Fruit fly (Drosophila melanogaster) whole organism, embryonic: Measurements from ENCODE around the gene dyw.

Experiments used
- Atf3 ChIP-seq: fragments of 200-800 bp; sonication (Bioruptor generic); optimal IDR thresholded peaks from 3 replicates; lab custom pipeline; 2016; ENCODE audit warnings: missing biosample characterization, missing genetic modification characterization
- B-H1 ChIP-seq: fragments of 200-800 bp; sonication (Bioruptor generic); IDR thresholded peaks from 3 replicates; pipeline ENCODE4 v1.3.6; 2022; ENCODE audit warnings: missing biosample characterization, missing genetic modification characterization
- Blimp-1 ChIP-seq: fragments of 200-800 bp; sonication (Bioruptor generic); optimal IDR thresholded peaks from 3 replicates; lab custom pipeline; 2018; ENCODE audit warnings: missing biosample characterization, missing genetic modification characterization, mild to moderate bottlenecking, moderate library complexity, missing genetic modification reagents
- CG10543 ChIP-seq: fragments of 200-800 bp; sonication (Bioruptor generic); optimal IDR thresholded peaks from 3 replicates; lab custom pipeline; 2017; ENCODE audit warnings: missing biosample characterization, mild to moderate bottlenecking, missing genetic modification characterization, moderate library complexity
- CG11456 ChIP-seq: fragments of 200-800 bp; sonication (Bioruptor generic); IDR thresholded peaks from 3 replicates; pipeline ENCODE4 v1.3.6; 2022; ENCODE audit warnings: missing biosample characterization, missing genetic modification characterization
- CG11504 ChIP-seq: fragments of 200-800 bp; sonication (Bioruptor generic); optimal IDR thresholded peaks from 3 replicates; lab custom pipeline; 2019; ENCODE audit warnings: missing biosample characterization, mild to moderate bottlenecking, missing genetic modification characterization, moderate library complexity
- CG12769 ChIP-seq: fragments of 200-800 bp; sonication (Bioruptor generic); optimal IDR thresholded peaks from 2 replicates; lab custom pipeline; 2019; ENCODE audit warnings: missing biosample characterization, mild to moderate bottlenecking, missing genetic modification characterization, moderate library complexity
- CG13296 ChIP-seq: fragments of 200-800 bp; sonication (Bioruptor generic); optimal IDR thresholded peaks from 3 replicates; lab custom pipeline; 2018; ENCODE audit warnings: missing biosample characterization, mild to moderate bottlenecking, missing genetic modification characterization
- CG13424 ChIP-seq: fragments of 200-800 bp; sonication (Bioruptor generic); optimal IDR thresholded peaks from 2 replicates; lab custom pipeline; 2019; ENCODE audit warnings: missing biosample characterization, mild to moderate bottlenecking, missing genetic modification characterization, moderate library complexity
- CG15479 ChIP-seq: fragments of 200-800 bp; sonication (Bioruptor generic); optimal IDR thresholded peaks from 3 replicates; lab custom pipeline; 2019; ENCODE audit warnings: missing biosample characterization, mild to moderate bottlenecking, missing genetic modification characterization, moderate library complexity
- CG15601 ChIP-seq: fragments of 200-800 bp; sonication (Bioruptor generic); optimal IDR thresholded peaks from 3 replicates; lab custom pipeline; 2019; ENCODE audit warnings: missing biosample characterization, mild to moderate bottlenecking, missing genetic modification characterization, moderate library complexity
- CG16779 ChIP-seq: fragments of 200-800 bp; sonication (Bioruptor generic); IDR thresholded peaks from 2 replicates; pipeline ENCODE4 v1.3.6; 2022; ENCODE audit warnings: missing biosample characterization, missing genetic modification characterization
- CG17359 ChIP-seq: fragments of 200-800 bp; sonication (Bioruptor generic); optimal IDR thresholded peaks from 3 replicates; lab custom pipeline; 2018; ENCODE audit warnings: missing biosample characterization, mild to moderate bottlenecking, missing genetic modification characterization, moderate library complexity
- CG17385 ChIP-seq: fragments of 200-800 bp; sonication (Bioruptor generic); optimal IDR thresholded peaks from 3 replicates; lab custom pipeline; 2018; ENCODE audit warnings: missing biosample characterization, mild to moderate bottlenecking, missing genetic modification characterization
- CG17829 ChIP-seq: fragments of 200-800 bp; optimal IDR thresholded peaks from 2 replicates; lab custom pipeline; 2019; ENCODE audit warnings: missing biosample characterization, mild to moderate bottlenecking, missing genetic modification characterization, moderate library complexity
- CG17912 ChIP-seq: fragments of 200-800 bp; sonication (Bioruptor generic); optimal IDR thresholded peaks from 2 replicates; lab custom pipeline; 2018; ENCODE audit warnings: missing biosample characterization, mild to moderate bottlenecking, missing genetic modification characterization
- CG31365 ChIP-seq: fragments of 200-800 bp; sonication (Bioruptor generic); optimal IDR thresholded peaks from 2 replicates; lab custom pipeline; 2018; ENCODE audit warnings: missing biosample characterization, mild to moderate bottlenecking, missing genetic modification characterization
- CG31388 ChIP-seq: fragments of 200-800 bp; sonication (Bioruptor generic); optimal IDR thresholded peaks from 2 replicates; lab custom pipeline; 2016; ENCODE audit warnings: missing biosample characterization, missing genetic modification characterization
- CG33557 ChIP-seq: fragments of 200-800 bp; sonication (Bioruptor generic); optimal IDR thresholded peaks from 2 replicates; lab custom pipeline; 2019; ENCODE audit warnings: missing biosample characterization, mild to moderate bottlenecking, missing genetic modification characterization, moderate library complexity
- CG3407 ChIP-seq: fragments of 200-800 bp; sonication (Bioruptor generic); optimal IDR thresholded peaks from 2 replicates; lab custom pipeline; 2018; ENCODE audit warnings: missing biosample characterization, mild to moderate bottlenecking, missing genetic modification characterization
- CG3838 ChIP-seq: fragments of 200-800 bp; sonication (Bioruptor generic); optimal IDR thresholded peaks from 3 replicates; lab custom pipeline; 2016; ENCODE audit warnings: missing biosample characterization, missing genetic modification characterization
- CG4707 ChIP-seq: fragments of 200-800 bp; sonication (Bioruptor generic); optimal IDR thresholded peaks from 2 replicates; lab custom pipeline; 2018; ENCODE audit warnings: missing biosample characterization, mild to moderate bottlenecking, missing genetic modification characterization, moderate library complexity
- CG5180 ChIP-seq: fragments of 200-800 bp; sonication (Bioruptor generic); optimal IDR thresholded peaks from 3 replicates; lab custom pipeline; 2017; ENCODE audit warnings: missing biosample characterization, missing genetic modification characterization, mild to moderate bottlenecking, moderate library complexity, missing genetic modification reagents
- CG6854 ChIP-seq: fragments of 200-800 bp; sonication (Bioruptor generic); optimal IDR thresholded peaks from 3 replicates; lab custom pipeline; 2017; ENCODE audit warnings: missing biosample characterization, mild to moderate bottlenecking, missing genetic modification characterization
- CTCF ChIP-seq: fragments of 200-800 bp; sonication (Bioruptor generic); optimal IDR thresholded peaks from 2 replicates; lab custom pipeline; 2017; ENCODE audit warnings: missing biosample characterization, mild to moderate bottlenecking, missing genetic modification characterization, moderate library complexity
- D19A ChIP-seq: fragments of 200-800 bp; optimal IDR thresholded peaks from 3 replicates; lab custom pipeline; 2019; ENCODE audit warnings: missing biosample characterization, mild to moderate bottlenecking, missing genetic modification characterization, moderate library complexity
- Eip74EF ChIP-seq, 2 experiments: fragments of 200-800 bp in 1 of 2; fragments of >200 bp in 1 of 2; sonication (Bioruptor generic) in 1 of 2; optimal IDR thresholded peaks; 2 replicates each; lab custom pipeline; 2017 to 2019; ENCODE audit warnings: missing biosample characterization in 2 of 2, missing genetic modification characterization in 2 of 2, mild to moderate bottlenecking in 1 of 2, moderate library complexity in 1 of 2
- Fer2 ChIP-seq: fragments of 200-800 bp; sonication (Bioruptor generic); optimal IDR thresholded peaks from 2 replicates; lab custom pipeline; 2018; ENCODE audit warnings: missing biosample characterization, mild to moderate bottlenecking, missing genetic modification characterization, moderate library complexity
- H2.0 ChIP-seq: fragments of 200-800 bp; sonication (Bioruptor generic); IDR thresholded peaks from 2 replicates; pipeline ENCODE4 v1.3.6; 2022; ENCODE audit warnings: missing biosample characterization, missing genetic modification characterization
- HmgD ChIP-seq: fragments of 200-800 bp; sonication (Bioruptor generic); optimal IDR thresholded peaks from 3 replicates; lab custom pipeline; 2016; ENCODE audit warnings: missing biosample characterization, missing genetic modification characterization
- HmgZ ChIP-seq: fragments of 200-800 bp; sonication (Bioruptor generic); optimal IDR thresholded peaks from 2 replicates; lab custom pipeline; 2018; ENCODE audit warnings: missing biosample characterization, mild to moderate bottlenecking, missing genetic modification characterization
- Lpt ChIP-seq: fragments of >200 bp; optimal IDR thresholded peaks from 2 replicates; lab custom pipeline; 2018; ENCODE audit warnings: missing biosample characterization, missing genetic modification characterization
- Med ChIP-seq: fragments of 200-800 bp; sonication (Bioruptor generic); peaks from one replicate; lab custom pipeline; 2016; ENCODE audit warnings: missing biosample characterization, missing genetic modification characterization, mild to moderate bottlenecking, inconsistent platforms, moderate library complexity
- Pdp1 ChIP-seq, 2 experiments: fragments of 200-800 bp; sonication (Bioruptor generic); optimal IDR thresholded peaks; 3 replicates each; lab custom pipeline; 2016; ENCODE audit warnings: missing biosample characterization in 2 of 2, missing genetic modification characterization in 2 of 2, mild to moderate bottlenecking in 1 of 2, moderate library complexity in 1 of 2
- Rfx ChIP-seq: fragments of 200-800 bp; sonication (Bioruptor generic); IDR thresholded peaks from 2 replicates; pipeline ENCODE4 v1.3.6; 2022; ENCODE audit warnings: missing biosample characterization, missing genetic modification characterization
- Sox100B ChIP-seq: fragments of 200-800 bp; sonication (Bioruptor generic); optimal IDR thresholded peaks from 3 replicates; lab custom pipeline; 2018; ENCODE audit warnings: missing biosample characterization, mild to moderate bottlenecking, missing genetic modification characterization
- Sry-β ChIP-seq: fragments of 200-800 bp; sonication (Bioruptor generic); optimal IDR thresholded peaks from 2 replicates; lab custom pipeline; 2018; ENCODE audit warnings: missing biosample characterization, mild to moderate bottlenecking, missing genetic modification characterization, moderate library complexity
- cad ChIP-seq: fragments of >200 bp; optimal IDR thresholded peaks from 2 replicates; lab custom pipeline; 2017; ENCODE audit warnings: missing biosample characterization, missing genetic modification characterization
- cwo ChIP-seq: fragments of 200-800 bp; sonication (Bioruptor generic); optimal IDR thresholded peaks from 3 replicates; lab custom pipeline; 2017; ENCODE audit warnings: missing biosample characterization, missing genetic modification characterization, mild to moderate bottlenecking, moderate library complexity, missing genetic modification reagents
- danr ChIP-seq: fragments of 200-800 bp; sonication (Bioruptor generic); IDR thresholded peaks from 2 replicates; pipeline ENCODE4 v1.3.6; 2022; ENCODE audit warnings: missing biosample characterization, missing genetic modification characterization
- disco-r ChIP-seq: fragments of 200-800 bp; sonication (Bioruptor generic); optimal IDR thresholded peaks from 2 replicates; lab custom pipeline; 2016; ENCODE audit warnings: missing biosample characterization, missing genetic modification characterization
- dmrt11E ChIP-seq: fragments of 200-800 bp; sonication (Bioruptor generic); optimal IDR thresholded peaks from 3 replicates; lab custom pipeline; 2018; ENCODE audit warnings: missing biosample characterization, mild to moderate bottlenecking, missing genetic modification characterization, moderate library complexity
- exex ChIP-seq: fragments of 200-800 bp; sonication (Bioruptor generic); optimal IDR thresholded peaks from 4 replicates; lab custom pipeline; 2018; ENCODE audit warnings: missing biosample characterization, mild to moderate bottlenecking, missing genetic modification characterization, moderate library complexity
- fd64A ChIP-seq: fragments of 200-800 bp; sonication (Bioruptor generic); optimal IDR thresholded peaks from 3 replicates; lab custom pipeline; 2018; ENCODE audit warnings: missing biosample characterization, mild to moderate bottlenecking, missing genetic modification characterization
- ind ChIP-seq: fragments of 200-800 bp; sonication (Bioruptor generic); optimal IDR thresholded peaks from 3 replicates; lab custom pipeline; 2016; ENCODE audit warnings: missing biosample characterization, missing genetic modification characterization
- nau ChIP-seq: fragments of 200-800 bp; sonication (Bioruptor generic); optimal IDR thresholded peaks from 3 replicates; lab custom pipeline; 2017; ENCODE audit warnings: missing biosample characterization, mild to moderate bottlenecking, missing genetic modification characterization, missing genetic modification reagents
- oc ChIP-seq: fragments of 200-800 bp; sonication (Bioruptor generic); optimal IDR thresholded peaks from 2 replicates; lab custom pipeline; 2018; ENCODE audit warnings: missing biosample characterization, mild to moderate bottlenecking, missing genetic modification characterization, moderate library complexity
- salm ChIP-seq: fragments of 200-800 bp; sonication (Bioruptor generic); optimal IDR thresholded peaks from 2 replicates; lab custom pipeline; 2018; ENCODE audit warnings: missing biosample characterization, mild to moderate bottlenecking, missing genetic modification characterization
- sens ChIP-seq: fragments of 200-800 bp; sonication (Bioruptor generic); peaks from one replicate; lab custom pipeline; 2016; ENCODE audit warnings: missing biosample characterization, missing genetic modification characterization

The dyw gene

DNA sequence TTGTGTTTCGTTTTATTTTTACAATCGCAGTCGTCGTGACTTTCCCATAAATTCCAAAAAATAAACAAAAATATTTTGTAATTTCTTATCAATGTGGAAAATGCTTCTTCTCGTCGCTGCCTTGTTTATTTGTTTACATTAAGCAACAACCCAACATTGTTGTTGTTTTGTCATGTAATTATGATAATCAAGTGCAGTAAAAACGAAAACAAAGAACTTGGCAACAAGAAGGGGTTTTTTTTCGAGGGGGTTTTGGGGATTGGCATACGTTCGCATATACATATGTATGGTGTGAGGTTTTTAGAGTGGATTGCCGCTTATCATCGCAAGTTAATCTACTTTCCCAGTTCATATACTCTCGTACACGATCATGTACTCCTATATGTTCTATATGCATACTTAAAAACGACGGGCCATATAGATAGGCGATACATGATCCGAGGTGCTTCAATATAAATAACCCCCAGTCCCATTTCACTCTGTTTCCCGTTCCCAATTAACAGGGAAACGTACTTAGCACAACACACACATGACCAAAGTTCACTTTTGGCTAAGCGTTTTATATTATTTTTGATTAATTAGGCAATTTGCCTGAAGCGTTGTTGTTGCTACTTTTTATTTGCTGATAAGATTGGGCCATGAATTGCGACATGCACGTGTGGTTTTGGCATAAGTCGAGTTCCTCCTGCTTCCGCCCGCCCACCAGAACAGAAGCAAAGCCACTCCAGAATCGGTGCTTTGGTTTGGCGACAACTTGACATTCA lies 40.0 kb downstream of the dyw start (continued):
- TF ChIP-seq CG15479 (no peak), CG11456 (GFP tag; lab: Robert Waterston, UW) (no peak), H2.0 (GFP tag; lab: Robert Waterston, UW) (no peak), CG5180 (GFP tag; lab: Kevin White, UChicago) (peak; percentile 29), Atf3 (no peak), CG6854 (no peak), HmgZ (peak; percentile 29), Rfx (no peak), CG11504 (tag; lab: Kevin White, UChicago) (peak; percentile 26), oc (tag; lab: Kevin White, UChicago) (peak; percentile 19), CG17829 (tag; lab: Kevin White, UChicago) (no peak), nau (GFP tag; lab: Kevin White, UChicago) (peak; percentile 9), CG16779 (GFP tag; lab: Robert Waterston, UW) (no peak), Lpt (GFP tag; lab: Kevin White, UChicago) (no peak), Pdp1 (GFP tag; optimal IDR thresholded peaks at IDR 0.05; lab: Kevin White, UChicago) (peak in 1 of 2 experiments; percentile 64), B-H1 (GFP tag; lab: Robert Waterston, UW) (no peak), Fer2 (tag; lab: Kevin White, UChicago) (no peak), danr (GFP tag; lab: Robert Waterston, UW) (no peak), CG13424 (peak; percentile 15), CG17359 (tag; lab: Kevin White, UChicago) (peak; percentile 57), CG17385 (peak; percentile 70), fd64A (peak; percentile 61), CG31388 (GFP tag; lab: Kevin White, UChicago) (no peak), Sox100B (GFP tag; lab: Kevin White, UChicago) (peak; percentile 11), Med (GFP tag; lab: Kevin White, UChicago) (peak; percentile 72), CG17912 (GFP tag; lab: Kevin White, UChicago) (peak; percentile 2), CG31365 (tag; lab: Kevin White, UChicago) (peak; percentile 20), Blimp-1 (GFP tag; lab: Kevin White, UChicago) (peak; percentile 23), CG3838 (GFP tag; lab: Kevin White, UChicago) (peak; percentile 37), disco-r (GFP tag; lab: Kevin White, UChicago) (no peak), CG15601 (tag; lab: Kevin White, UChicago) (peak; percentile 33), CG12769 (tag; lab: Kevin White, UChicago) (peak; percentile 0), HmgD (GFP tag; lab: Kevin White, UChicago) (no peak), CG13296 (GFP tag; lab: Kevin White, UChicago) (peak; percentile 25), CG33557 (GFP tag; lab: Kevin White, UChicago) (no peak), cad (GFP tag; lab: Kevin White, UChicago) (no peak), CG10543 (peak; percentile 16), exex (tag; lab: Kevin White, UChicago) (peak; percentile 94), cwo (GFP tag; lab: Kevin White, UChicago) (peak; percentile 90), dmrt11E (tag; lab: Kevin White, UChicago) (no peak), CG4707 (GFP tag; lab: Kevin White, UChicago) (peak; percentile 27), salm (tag; lab: Kevin White, UChicago) (peak; percentile 40), sens (GFP tag; lab: Kevin White, UChicago) (peak; percentile 82), ind (GFP tag; lab: Kevin White, UChicago) (no peak), CTCF (peak; percentile 21), D19A (tag; lab: Kevin White, UChicago) (peak; percentile 7), Sry-β (GFP tag; lab: Kevin White, UChicago) (peak; percentile 5), CG3407 (peak; percentile 35), Eip74EF (GFP tag; optimal IDR thresholded peaks at IDR 0.05; lab: Kevin White, UChicago) (peak in 1 of 2 experiments; percentile 27)
